Fruit fly (Drosophila melanogaster) whole organism, embryonic: ENCODE measurements around the gene Msh6.
A peak's percentile ranks its signal among the peaks of the same experiment; 100 is the strongest.

Source experiments
- Abd-B ChIP-seq: fragments of 200-800 bp; sonication (Bioruptor generic); optimal IDR thresholded peaks from 2 replicates; lab custom pipeline; 2018; ENCODE audit warnings: missing biosample characterization, mild to moderate bottlenecking, missing genetic modification characterization, moderate library complexity
- Atf6 ChIP-seq: fragments of 200-800 bp; sonication (Bioruptor generic); IDR thresholded peaks from 2 replicates; pipeline ENCODE4 v1.3.6; 2022; ENCODE audit warnings: missing biosample characterization, missing genetic modification characterization
- CG10267 ChIP-seq: fragments of 200-800 bp; sonication (Bioruptor generic); optimal IDR thresholded peaks from 2 replicates; lab custom pipeline; 2018; ENCODE audit warnings: missing biosample characterization, mild to moderate bottlenecking, missing genetic modification characterization, moderate library complexity
- CG10431 ChIP-seq: fragments of 200-800 bp; sonication (Bioruptor generic); optimal IDR thresholded peaks from 3 replicates; lab custom pipeline; 2018; ENCODE audit warnings: missing biosample characterization, mild to moderate bottlenecking, missing genetic modification characterization
- CG10565 ChIP-seq: fragments of 200-800 bp; sonication (Bioruptor generic); optimal IDR thresholded peaks from 3 replicates; lab custom pipeline; 2016; ENCODE audit warnings: missing biosample characterization, mild to moderate bottlenecking, missing genetic modification characterization
- CG11456 ChIP-seq: fragments of 200-800 bp; sonication (Bioruptor generic); IDR thresholded peaks from 3 replicates; pipeline ENCODE4 v1.3.6; 2022; ENCODE audit warnings: missing biosample characterization, missing genetic modification characterization
- CG16813 ChIP-seq: fragments of 200-800 bp; sonication (Bioruptor generic); IDR thresholded peaks from 3 replicates; pipeline ENCODE4 v1.3.6; 2022; ENCODE audit warnings: missing biosample characterization, missing genetic modification characterization; ENCODE audit not compliant: partially characterized antibody
- CG17829 ChIP-seq: fragments of 200-800 bp; optimal IDR thresholded peaks from 2 replicates; lab custom pipeline; 2019; ENCODE audit warnings: missing biosample characterization, mild to moderate bottlenecking, missing genetic modification characterization, moderate library complexity
- CG1832 ChIP-seq: fragments of 200-800 bp; sonication (Bioruptor generic); optimal IDR thresholded peaks from 2 replicates; lab custom pipeline; 2017; ENCODE audit warnings: missing biosample characterization, mild to moderate bottlenecking, missing genetic modification characterization, inconsistent platforms
- CG2129 ChIP-seq: fragments of 200-800 bp; sonication (Bioruptor generic); IDR thresholded peaks from 2 replicates; pipeline ENCODE4 v1.3.6; 2022; ENCODE audit warnings: missing biosample characterization, missing genetic modification characterization; ENCODE audit not compliant: partially characterized antibody
- CG3065 ChIP-seq: fragments of 200-800 bp; sonication (Bioruptor generic); optimal IDR thresholded peaks from 2 replicates; lab custom pipeline; 2016; ENCODE audit warnings: missing biosample characterization, missing genetic modification characterization
- CG31441 ChIP-seq: fragments of 200-800 bp; sonication (Bioruptor generic); IDR thresholded peaks from 2 replicates; pipeline ENCODE4 v1.3.6; 2022; ENCODE audit warnings: missing biosample characterization, missing genetic modification characterization
- CG3163 ChIP-seq: fragments of 200-800 bp; sonication (Bioruptor generic); optimal IDR thresholded peaks from 3 replicates; lab custom pipeline; 2016; ENCODE audit warnings: missing biosample characterization, missing genetic modification characterization
- CG3407 ChIP-seq: fragments of 200-800 bp; sonication (Bioruptor generic); optimal IDR thresholded peaks from 2 replicates; lab custom pipeline; 2018; ENCODE audit warnings: missing biosample characterization, mild to moderate bottlenecking, missing genetic modification characterization
- CG34224 ChIP-seq: fragments of 200-800 bp; sonication (Bioruptor generic); IDR thresholded peaks from 3 replicates; pipeline ENCODE4 v1.3.6; 2022; ENCODE audit warnings: missing biosample characterization, missing genetic modification characterization; ENCODE audit not compliant: partially characterized antibody
- CG3995 ChIP-seq: fragments of 200-800 bp; sonication (Bioruptor generic); optimal IDR thresholded peaks from 3 replicates; lab custom pipeline; 2016; ENCODE audit warnings: missing biosample characterization, missing genetic modification characterization
- CG4617 ChIP-seq: fragments of 200-800 bp; sonication (Bioruptor generic); optimal IDR thresholded peaks from 3 replicates; lab custom pipeline; 2016; ENCODE audit warnings: missing biosample characterization, missing genetic modification characterization, borderline replicate concordance
- CG6683 ChIP-seq: fragments of 200-800 bp; sonication (Bioruptor generic); optimal IDR thresholded peaks from 2 replicates; lab custom pipeline; 2017; ENCODE audit warnings: missing biosample characterization, mild to moderate bottlenecking, missing genetic modification characterization, missing genetic modification reagents
- CG7357 ChIP-seq: fragments of 200-800 bp; sonication (Bioruptor generic); IDR thresholded peaks from 3 replicates; pipeline ENCODE4 v1.3.6; 2022; ENCODE audit warnings: missing biosample characterization, missing genetic modification characterization
- CG8765 ChIP-seq: fragments of 200-800 bp; sonication (Bioruptor generic); IDR thresholded peaks from 2 replicates; pipeline ENCODE4 v1.3.6; 2022; ENCODE audit warnings: missing biosample characterization, missing genetic modification characterization
- CG9609 ChIP-seq: fragments of 200-800 bp; sonication (Bioruptor generic); optimal IDR thresholded peaks from 3 replicates; lab custom pipeline; 2016; ENCODE audit warnings: missing biosample characterization, missing genetic modification characterization
- Dp ChIP-seq: fragments of 200-800 bp; sonication (Bioruptor generic); optimal IDR thresholded peaks from 2 replicates; lab custom pipeline; 2018; ENCODE audit warnings: missing biosample characterization, mild to moderate bottlenecking, missing genetic modification characterization, moderate library complexity
- HLHmδ ChIP-seq: fragments of 200-800 bp; sonication (Bioruptor generic); optimal IDR thresholded peaks from 2 replicates; lab custom pipeline; 2018; ENCODE audit warnings: missing biosample characterization, mild to moderate bottlenecking, missing genetic modification characterization, moderate library complexity
- Hand ChIP-seq: fragments of 200-800 bp; sonication (Bioruptor generic); optimal IDR thresholded peaks from 2 replicates; lab custom pipeline; 2017; ENCODE audit warnings: mild to moderate bottlenecking, missing biosample characterization, missing genetic modification reagents, missing genetic modification characterization
- HmgZ ChIP-seq: fragments of 200-800 bp; sonication (Bioruptor generic); optimal IDR thresholded peaks from 2 replicates; lab custom pipeline; 2018; ENCODE audit warnings: missing biosample characterization, mild to moderate bottlenecking, missing genetic modification characterization
- Lpt ChIP-seq: fragments of >200 bp; optimal IDR thresholded peaks from 2 replicates; lab custom pipeline; 2018; ENCODE audit warnings: missing biosample characterization, missing genetic modification characterization
- MTF-1 ChIP-seq: fragments of 200-800 bp; sonication (Bioruptor generic); optimal IDR thresholded peaks from 2 replicates; lab custom pipeline; 2018; ENCODE audit warnings: missing biosample characterization, mild to moderate bottlenecking, missing genetic modification characterization, borderline replicate concordance
- Med ChIP-seq: fragments of 200-800 bp; sonication (Bioruptor generic); peaks from one replicate; lab custom pipeline; 2016; ENCODE audit warnings: missing biosample characterization, missing genetic modification characterization, mild to moderate bottlenecking, inconsistent platforms, moderate library complexity
- Opbp ChIP-seq: fragments of 200-800 bp; sonication (Bioruptor generic); IDR thresholded peaks from 3 replicates; pipeline ENCODE4 v1.3.6; 2022; ENCODE audit warnings: missing biosample characterization, missing genetic modification characterization; ENCODE audit not compliant: partially characterized antibody
- Rfx ChIP-seq: fragments of 200-800 bp; sonication (Bioruptor generic); IDR thresholded peaks from 2 replicates; pipeline ENCODE4 v1.3.6; 2022; ENCODE audit warnings: missing biosample characterization, missing genetic modification characterization
- abd-A ChIP-seq: fragments of 200-800 bp; sonication (Bioruptor generic); optimal IDR thresholded peaks from 3 replicates; lab custom pipeline; 2019; ENCODE audit warnings: missing biosample characterization, mild to moderate bottlenecking, missing genetic modification characterization, moderate library complexity
- ara ChIP-seq: fragments of 200-800 bp; sonication (Bioruptor generic); IDR thresholded peaks from 2 replicates; pipeline ENCODE4 v1.3.6; 2022; ENCODE audit warnings: missing biosample characterization, missing genetic modification characterization
- crc ChIP-seq: fragments of 200-800 bp; sonication (Bioruptor generic); optimal IDR thresholded peaks from 2 replicates; lab custom pipeline; 2016; ENCODE audit warnings: missing biosample characterization, missing genetic modification characterization
- crp ChIP-seq, 2 experiments: fragments of 200-800 bp; sonication (Bioruptor generic); optimal IDR thresholded peaks; 2 replicates in 1 of 2; 3 replicates in 1 of 2; lab custom pipeline; 2017; ENCODE audit warnings: missing biosample characterization in 2 of 2, missing genetic modification characterization in 2 of 2, mild to moderate bottlenecking in 1 of 2, moderate library complexity in 1 of 2
- dimm ChIP-seq: fragments of 200-800 bp; sonication (Bioruptor generic); IDR thresholded peaks from 2 replicates; pipeline ENCODE4 v1.3.6; 2022; ENCODE audit warnings: missing biosample characterization, missing genetic modification characterization
- dm ChIP-seq: fragments of 200-800 bp; sonication (Bioruptor generic); optimal IDR thresholded peaks from 3 replicates; lab custom pipeline; 2016; ENCODE audit warnings: missing biosample characterization, missing genetic modification characterization
- dpn ChIP-seq, 2 experiments: fragments of 200-800 bp; sonication (Bioruptor generic); optimal IDR thresholded peaks; 3 replicates each; lab custom pipeline; 2016; ENCODE audit warnings: missing biosample characterization in 2 of 2, missing genetic modification characterization in 2 of 2
- fd96Cb ChIP-seq: fragments of 200-800 bp; sonication (Bioruptor generic); optimal IDR thresholded peaks from 2 replicates; lab custom pipeline; 2018; ENCODE audit warnings: missing biosample characterization, mild to moderate bottlenecking, missing genetic modification characterization, moderate library complexity
- jigr1 ChIP-seq: fragments of 200-800 bp; sonication (Bioruptor generic); IDR thresholded peaks from 3 replicates; pipeline ENCODE4 v1.3.6; 2022; ENCODE audit warnings: missing biosample characterization, missing genetic modification characterization
- jumu ChIP-seq: fragments of 200-800 bp; sonication (Bioruptor generic); optimal IDR thresholded peaks from 3 replicates; lab custom pipeline; 2016; ENCODE audit warnings: missing biosample characterization, missing genetic modification characterization
- lov ChIP-seq, 2 experiments: fragments of 200-800 bp in 1 of 2; fragments of >200 bp in 1 of 2; sonication (Bioruptor generic) in 1 of 2; IDR thresholded peaks in 1 of 2; optimal IDR thresholded peaks in 1 of 2; 2 replicates in 1 of 2; 3 replicates in 1 of 2; pipeline versions ENCODE4 v1.3.6 to Lab custom; 2017 to 2022; ENCODE audit warnings: missing biosample characterization in 1 of 2, missing genetic modification characterization in 1 of 2
- mam ChIP-seq: fragments of 200-800 bp; sonication (Bioruptor generic); optimal IDR thresholded peaks from 3 replicates; lab custom pipeline; 2016; ENCODE audit warnings: missing biosample characterization, missing genetic modification characterization
- oc ChIP-seq: fragments of 200-800 bp; sonication (Bioruptor generic); optimal IDR thresholded peaks from 2 replicates; lab custom pipeline; 2018; ENCODE audit warnings: missing biosample characterization, mild to moderate bottlenecking, missing genetic modification characterization, moderate library complexity
- org-1 ChIP-seq: fragments of 200-800 bp; sonication (Bioruptor generic); optimal IDR thresholded peaks from 2 replicates; lab custom pipeline; 2017; ENCODE audit warnings: missing biosample characterization, missing genetic modification characterization
- sens ChIP-seq: fragments of 200-800 bp; sonication (Bioruptor generic); peaks from one replicate; lab custom pipeline; 2016; ENCODE audit warnings: missing biosample characterization, missing genetic modification characterization
- ssp ChIP-seq: fragments of 200-800 bp; sonication (Bioruptor generic); IDR thresholded peaks from 2 replicates; pipeline ENCODE4 v1.3.6; 2022; ENCODE audit warnings: missing biosample characterization, missing genetic modification characterization
- tup ChIP-seq: fragments of 200-800 bp; sonication (Bioruptor generic); optimal IDR thresholded peaks from 2 replicates; lab custom pipeline; 2016; ENCODE audit warnings: missing biosample characterization, mild to moderate bottlenecking, missing genetic modification characterization, moderate library complexity

The Msh6 gene

DNA sequence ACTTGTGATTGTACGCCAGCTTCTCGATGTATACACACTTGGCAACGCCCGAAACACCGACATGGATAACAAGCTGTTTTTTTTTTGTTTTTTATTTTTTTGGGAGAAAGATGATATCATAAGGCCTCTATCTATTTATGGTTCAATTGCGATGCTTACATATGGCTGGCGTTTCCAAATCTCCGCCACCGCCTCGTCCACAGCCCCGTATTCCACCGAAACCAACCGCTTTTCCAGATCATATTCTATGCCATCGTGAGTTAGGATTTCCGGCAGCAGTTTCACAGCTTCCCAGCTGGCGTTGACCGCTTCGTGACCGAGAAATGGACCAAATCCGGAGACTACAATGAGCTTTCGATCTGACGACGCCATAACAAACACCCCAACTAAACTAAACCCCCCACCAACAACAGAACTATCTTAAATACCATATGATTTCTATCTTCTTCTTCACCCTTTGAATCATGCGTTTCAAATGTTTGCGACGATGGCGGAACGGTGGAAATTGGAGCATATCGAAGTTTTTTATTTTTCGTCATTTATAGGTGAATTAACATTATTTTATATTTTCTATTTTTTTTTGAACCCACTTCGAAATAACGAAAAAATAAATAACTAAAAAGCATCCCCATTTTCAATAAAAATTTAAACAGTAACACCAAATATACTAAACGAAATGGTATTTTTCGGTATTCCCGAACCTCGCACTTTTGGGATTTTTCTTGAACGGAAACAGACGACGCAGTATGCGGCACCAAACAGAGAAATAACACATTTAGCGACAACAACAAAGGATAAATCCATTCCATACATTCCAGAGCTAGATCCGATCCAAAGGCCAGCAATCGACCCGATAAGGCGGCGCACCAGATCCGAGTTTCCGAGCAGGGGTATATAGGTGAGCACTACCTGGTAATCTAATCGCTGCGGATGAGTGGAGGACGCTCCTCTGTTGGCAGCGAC is 14.4 kb downstream of the Msh6 start, which contains the start of the genes CG32147 and Pex3 (continued):
- TF ChIP-seq CG1832 (no peak), org-1 (no peak), Abd-B (GFP tag; lab: Kevin White, UChicago) (no peak), CG6683 (no peak), Lpt (GFP tag; lab: Kevin White, UChicago) (no peak), CG11456 (GFP tag; lab: Robert Waterston, UW) (0 out of 3 replicates have a peak, but pooled peaks have one; percentile 16), CG10267 (tag; lab: Kevin White, UChicago) (peak; percentile 59), CG3163 (GFP tag; lab: Kevin White, UChicago) (no peak), CG10565 (GFP tag; lab: Kevin White, UChicago) (no peak), CG9609 (GFP tag; lab: Kevin White, UChicago) (no peak), CG34224 (GFP tag; lab: Robert Waterston, UW) (no peak), Med (peak; percentile 80), Opbp (GFP tag; lab: Robert Waterston, UW) (0 out of 3 replicates have a peak, but pooled peaks have one; percentile 14), HmgZ (tag; lab: Kevin White, UChicago) (peak; percentile 1), dimm (no peak), mam (GFP tag; lab: Kevin White, UChicago) (no peak), Rfx (GFP tag; lab: Robert Waterston, UW) (peak; percentile 7; the same call in 1 of the 2 replicates), fd96Cb (tag; lab: Kevin White, UChicago) (no peak), tup (no peak), Atf6 (GFP tag; lab: Robert Waterston, UW) (no peak), CG10431 (GFP tag; lab: Kevin White, UChicago) (no peak), CG16813 (0 out of 3 replicates have a peak, but pooled peaks have one; percentile 10), CG2129 (no peak), dm (GFP tag; lab: Kevin White, UChicago) (peak; percentile 37), crp (GFP tag; optimal IDR thresholded peaks at IDR 0.05; lab: Kevin White, UChicago) (peak; percentile 43 to 89), CG3995 (GFP tag; lab: Kevin White, UChicago) (peak; percentile 6), jumu (GFP tag; lab: Kevin White, UChicago) (no peak), sens (GFP tag; lab: Kevin White, UChicago) (peak; percentile 69), CG4617 (GFP tag; lab: Kevin White, UChicago) (peak; percentile 49), MTF-1 (GFP tag; lab: Kevin White, UChicago) (no peak), oc (tag; lab: Kevin White, UChicago) (no peak), jigr1 (no peak), ara (GFP tag; lab: Robert Waterston, UW) (no peak), CG3407 (GFP tag; lab: Kevin White, UChicago) (no peak), abd-A (tag; lab: Kevin White, UChicago) (no peak), ssp (no peak), Dp (GFP tag; lab: Kevin White, UChicago) (peak; percentile 53), CG31441 (GFP tag; lab: Robert Waterston, UW) (peak; percentile 48; the same call in 1 of the 2 replicates), CG3065 (GFP tag; lab: Kevin White, UChicago) (no peak), CG8765 (GFP tag; lab: Robert Waterston, UW) (no peak), dpn (GFP tag; optimal IDR thresholded peaks at IDR 0.05; lab: Kevin White, UChicago) (peak in 1 of 2 experiments; percentile 18), Hand (GFP tag; lab: Kevin White, UChicago) (no peak), HLHmδ (GFP tag; lab: Kevin White, UChicago) (no peak), CG17829 (tag; lab: Kevin White, UChicago) (peak; percentile 7), CG7357 (no peak), lov (optimal IDR thresholded peaks at IDR 0.05; lab: Kevin White, UChicago) (no peak), lov (GFP tag; IDR thresholded peaks at IDR 0.05; lab: Robert Waterston, UW) (no peak), crc (no peak)
